Worm (Caenorhabditis elegans) whole organism, early embryonic: ENCODE measurements around the gene alh-1.

ENCODE experiments used
- B0310.2 ChIP-seq: sonication (generic microtip); optimal IDR thresholded peaks from 2 replicates; lab custom pipeline; 2016; ENCODE audit warnings: mild to moderate bottlenecking, missing genetic modification characterization, missing compliant biosample characterization
- aly-1 ChIP-seq: sonication (generic microtip); optimal IDR thresholded peaks from 2 replicates; lab custom pipeline; 2016; ENCODE audit warnings: missing genetic modification characterization, missing compliant biosample characterization
- ama-1 ChIP-seq: fragments of 150-350 bp; optimal IDR thresholded peaks from 2 replicates; lab custom pipeline; 2014
- ceh-13 ChIP-seq: fragments of 200-800 bp; sonication (Bioruptor generic); optimal IDR thresholded peaks from 2 replicates; lab custom pipeline; 2018; ENCODE audit warnings: mild to moderate bottlenecking, missing genetic modification characterization, missing compliant biosample characterization
- flt-1 ChIP-seq: fragments of 200-800 bp; sonication (Bioruptor generic); IDR thresholded peaks from 2 replicates; pipeline ENCODE4 v1.3.6; 2022; ENCODE audit warnings: missing genetic modification characterization, missing compliant biosample characterization
- hmg-4 ChIP-seq: fragments of 200-800 bp; sonication (Bioruptor generic); optimal IDR thresholded peaks from 2 replicates; lab custom pipeline; 2018; ENCODE audit warnings: mild to moderate bottlenecking, missing genetic modification characterization, missing compliant biosample characterization
- hnd-1 ChIP-seq: sonication (generic microtip); optimal IDR thresholded peaks from 2 replicates; lab custom pipeline; 2016; ENCODE audit warnings: missing genetic modification characterization, missing compliant biosample characterization
- scrt-1 ChIP-seq: fragments of 200-800 bp; sonication (Bioruptor generic); IDR thresholded peaks from 2 replicates; pipeline ENCODE4 v1.3.6; 2022; ENCODE audit warnings: missing genetic modification characterization, missing compliant biosample characterization
- sea-1 ChIP-seq: fragments of 200-800 bp; sonication (Bioruptor generic); conservative IDR thresholded peaks from 2 replicates; pipeline ENCODE4 v1.3.6; 2022; ENCODE audit warnings: missing genetic modification characterization, missing compliant biosample characterization
- tbx-37 ChIP-seq: fragments of 200-800 bp; sonication (Bioruptor generic); conservative IDR thresholded peaks from 2 replicates; pipeline ENCODE4 v1.3.6; 2022; ENCODE audit warnings: missing genetic modification reagents, missing genetic modification characterization, missing compliant biosample characterization

DNA sequence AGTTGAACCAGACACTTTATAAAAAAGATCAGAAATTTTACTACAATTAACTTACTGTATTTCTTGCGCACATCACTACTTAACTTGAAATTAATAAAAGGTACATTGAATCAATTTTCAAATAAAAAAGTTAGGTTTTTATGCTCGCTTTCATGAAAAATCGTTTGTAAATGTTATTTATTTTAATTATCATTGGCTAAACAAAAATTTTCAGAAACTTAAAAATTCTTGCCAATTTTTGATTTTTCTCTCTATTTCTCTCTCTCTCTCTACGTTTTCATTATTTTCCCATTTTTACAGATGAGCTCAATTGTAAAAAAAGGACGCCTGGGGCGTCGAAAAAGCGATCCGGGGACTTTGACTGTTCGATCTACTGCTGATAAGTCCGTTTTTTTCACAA is 31.8 kb downstream of the alh-1 start, which contains the start of gene sax-2:
- no peak for TF ChIP-seq scrt-1 (GFP tag; lab: Robert Waterston, UW)
- no peak for TF ChIP-seq ama-1
- no peak for TF ChIP-seq hmg-4
- no peak for TF ChIP-seq tbx-37 (GFP tag; lab: Robert Waterston, UW)
- TF ChIP-seq B0310.2 (tag; lab: Kevin White, UChicago): no peak
- TF ChIP-seq flt-1 (GFP tag; lab: Robert Waterston, UW): no peak
- no peak for TF ChIP-seq aly-1 (tag; lab: Kevin White, UChicago)
- no peak for TF ChIP-seq hnd-1 (tag; lab: Kevin White, UChicago)
- TF ChIP-seq sea-1 (GFP tag; lab: Robert Waterston, UW): no peak
- no peak for TF ChIP-seq ceh-13 (GFP tag; lab: Kevin White, UChicago)
